Fruit fly (Drosophila melanogaster): ENCODE results near the gene Sarm.
A peak's percentile ranks its signal among the peaks of the same experiment; 100 is the strongest.

The Sarm gene

dm6 chr3L:8028493-8029193, 35.0 kb upstream of the Sarm start (continued):
- TF ChIP-seq ato (GFP tag; IDR thresholded peaks at IDR 0.05; ENCODE audit: partially characterized antibody) (peak; percentile 82), CG4404 (GFP tag; IDR thresholded peaks at IDR 0.05) (no peak), crp (GFP tag; optimal IDR thresholded peaks at IDR 0.05) (peak in 1 of 2 experiments; percentile 49), CG17328 (GFP tag; IDR thresholded peaks at IDR 0.05) (no peak), CG11085 (GFP tag; IDR thresholded peaks at IDR 0.05) (no peak), Atf3 (GFP tag; optimal IDR thresholded peaks at IDR 0.05) (no peak), trem (tag; optimal IDR thresholded peaks at IDR 0.05) (no peak), Rfx (GFP tag; IDR thresholded peaks at IDR 0.05) (no peak), CG10147 (GFP tag; optimal IDR thresholded peaks at IDR 0.05) (peak; percentile 45), ase (GFP tag; IDR thresholded peaks at IDR 0.05) (no peak), vfl (GFP tag; optimal IDR thresholded peaks at IDR 0.05) (no peak), Deaf1 (tag; optimal IDR thresholded peaks at IDR 0.05) (peak; percentile 62), Hr78 (GFP tag; optimal IDR thresholded peaks at IDR 0.05) (peak in 1 of 2 experiments; percentile 25), Hr3 (GFP tag; optimal IDR thresholded peaks at IDR 0.05) (no peak), Sox102F (GFP tag; optimal IDR thresholded peaks at IDR 0.05) (no peak), CG10654 (GFP tag; optimal IDR thresholded peaks at IDR 0.05) (no peak), CrebB (tag; optimal IDR thresholded peaks at IDR 0.05) (no peak), ac (GFP tag; optimal IDR thresholded peaks at IDR 0.05) (no peak)

DNA sequence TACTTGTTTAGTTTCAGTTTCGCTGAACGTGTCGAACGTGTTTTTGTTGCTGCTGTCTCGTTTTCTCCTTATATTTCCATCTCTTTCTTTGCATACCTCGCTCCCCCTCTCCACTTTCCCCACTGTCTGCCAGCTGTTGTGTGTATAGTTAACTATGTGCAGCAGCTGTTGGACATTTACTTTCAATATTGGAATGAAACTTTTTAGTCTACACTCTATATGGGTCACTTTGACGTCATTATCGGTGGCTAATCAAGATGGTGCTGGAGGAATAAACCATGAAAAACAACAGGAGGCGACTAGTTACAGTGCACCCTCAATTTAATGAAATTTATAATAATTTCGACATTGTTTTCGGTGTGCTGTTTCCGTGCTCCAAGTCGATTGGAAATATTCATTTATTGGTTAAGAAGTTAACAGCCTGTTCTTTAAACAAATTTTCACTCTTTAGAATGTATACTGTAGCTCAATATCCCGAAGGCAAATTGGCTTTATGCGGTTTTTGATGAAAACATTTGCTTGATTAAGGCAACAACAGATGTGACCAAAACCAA, 34.4 kb upstream of the Sarm start:
- TF ChIP-seq Xbp1 (GFP tag; optimal IDR thresholded peaks at IDR 0.05) (no peak), tll (GFP tag; optimal IDR thresholded peaks at IDR 0.05) (no peak), lbe (GFP tag; optimal IDR thresholded peaks at IDR 0.05) (no peak), Abd-B (GFP tag; optimal IDR thresholded peaks at IDR 0.05) (no peak), scrt (GFP tag; optimal IDR thresholded peaks at IDR 0.05) (no peak), ssp (GFP tag; IDR thresholded peaks at IDR 0.05) (no peak), Hr51 (GFP tag; optimal IDR thresholded peaks at IDR 0.05) (peak in 1 of 2 experiments; percentile 14), CG12744 (GFP tag; optimal IDR thresholded peaks at IDR 0.05) (no peak), CG12236 (GFP tag; optimal IDR thresholded peaks at IDR 0.05) (no peak), mirr (GFP tag; optimal IDR thresholded peaks at IDR 0.05) (no peak), usp (GFP tag; optimal IDR thresholded peaks at IDR 0.05) (no peak), cas (GFP tag; IDR thresholded peaks at IDR 0.05) (no peak), run (tag; optimal IDR thresholded peaks at IDR 0.05) (no peak), CG3065 (GFP tag; optimal IDR thresholded peaks at IDR 0.05) (no peak), CG17568 (GFP tag; optimal IDR thresholded peaks at IDR 0.05) (no peak), Poxn (GFP tag; IDR thresholded peaks at IDR 0.05) (no peak), Drgx (GFP tag; IDR thresholded peaks at IDR 0.05) (no peak), CG17361 (GFP tag; IDR thresholded peaks at IDR 0.05) (peak; percentile 56; the same call in 2 of the 3 replicates), zen (tag; optimal IDR thresholded peaks at IDR 0.05) (no peak), CG13894 (tag; optimal IDR thresholded peaks at IDR 0.05) (no peak), CG3407 (GFP tag; optimal IDR thresholded peaks at IDR 0.05) (no peak), CG10209 (GFP tag; optimal IDR thresholded peaks at IDR 0.05) (no peak), dm (GFP tag; optimal IDR thresholded peaks at IDR 0.05) (no peak), Hsf (GFP tag; optimal IDR thresholded peaks at IDR 0.05) (peak; percentile 32), Hr78 (GFP tag; optimal IDR thresholded peaks at IDR 0.05) (no peak), row (GFP tag; IDR thresholded peaks at IDR 0.05) (peak; percentile 52; the same call in 2 of the 3 replicates), wor (GFP tag; IDR thresholded peaks at IDR 0.05) (peak; percentile 36; the same call in 1 of the 2 replicates), CG12104 (GFP tag; optimal IDR thresholded peaks at IDR 0.05) (no peak), vnd (GFP tag; IDR thresholded peaks at IDR 0.05; ENCODE audit: partially characterized antibody) (no peak), CG43689 (GFP tag; IDR thresholded peaks at IDR 0.05) (no peak), CG2678 (tag; optimal IDR thresholded peaks at IDR 0.05) (peak; percentile 48), CG1792 (GFP tag; optimal IDR thresholded peaks at IDR 0.05) (no peak)

Measured in whole organism, embryonic.